Worm (Caenorhabditis elegans) whole organism, L4 larva: Measurements from ENCODE around the gene srh-73.
A peak's percentile ranks its signal among the peaks of the same experiment; 100 is the strongest.

ENCODE experiments used
- F26F4.8 ChIP-seq: fragments of 200-800 bp; sonication (Bioruptor generic); conservative IDR thresholded peaks from 2 replicates; pipeline ENCODE4 v1.3.6; 2022; ENCODE audit warnings: missing genetic modification characterization, missing compliant biosample characterization
- F44E2.7 ChIP-seq: fragments of 200-800 bp; sonication (Bioruptor generic); IDR thresholded peaks from 2 replicates; pipeline ENCODE4 v2.1.2; 2022; ENCODE audit warnings: missing genetic modification characterization, missing compliant biosample characterization
- F49E8.2 ChIP-seq: sonication (generic microtip); optimal IDR thresholded peaks from 2 replicates; lab custom pipeline; 2016; ENCODE audit warnings: missing compliant biosample characterization, mild to moderate bottlenecking, missing genetic modification characterization, borderline replicate concordance
- Y105C5A.15 ChIP-seq: fragments of 200-800 bp; sonication (Bioruptor generic); IDR thresholded peaks from 2 replicates; pipeline ENCODE4 v1.3.6; 2022; ENCODE audit warnings: missing genetic modification characterization, missing compliant biosample characterization
- Y48G9A.11 ChIP-seq: fragments of 200-800 bp; sonication (Bioruptor generic); IDR thresholded peaks from 2 replicates; pipeline ENCODE4 v1.3.6; 2022; ENCODE audit warnings: missing genetic modification reagents, missing genetic modification characterization, missing compliant biosample characterization
- aha-1 ChIP-seq: fragments of 150-350 bp; peaks from one replicate; lab custom pipeline; 2014; ENCODE audit warnings: missing biosample characterization, missing genetic modification characterization
- ama-1 ChIP-seq: fragments of 150-350 bp; optimal IDR thresholded peaks from 2 replicates; lab custom pipeline; 2014; ENCODE audit warnings: inconsistent platforms, mixed read lengths
- ceh-44 ChIP-seq: fragments of 200-800 bp; sonication (Bioruptor generic); IDR thresholded peaks from 2 replicates; pipeline ENCODE4 v1.3.6; 2022; ENCODE audit warnings: missing genetic modification reagents, missing genetic modification characterization, missing compliant biosample characterization
- ceh-62 ChIP-seq: sonication (generic microtip); optimal IDR thresholded peaks from 2 replicates; lab custom pipeline; 2017; ENCODE audit warnings: missing biosample characterization, missing genetic modification characterization
- ces-1 ChIP-seq: fragments of 150-350 bp; sonication (generic microtip); optimal IDR thresholded peaks from 4 replicates; lab custom pipeline; 2014; ENCODE audit warnings: missing biosample characterization, missing genetic modification reagents, missing genetic modification characterization
- daf-12 ChIP-seq: fragments of 150-350 bp; optimal IDR thresholded peaks from 2 replicates; lab custom pipeline; 2014; ENCODE audit warnings: missing biosample characterization, missing genetic modification reagents, missing genetic modification characterization
- daf-16 ChIP-seq, 3 experiments: sonication (generic microtip); optimal IDR thresholded peaks; 2 replicates each; lab custom pipeline; 2016 to 2017; ENCODE audit warnings: missing genetic modification characterization in 3 of 3, missing genetic modification reagents in 3 of 3, mild to moderate bottlenecking in 2 of 3, missing compliant biosample characterization in 2 of 3, missing biosample characterization in 1 of 3, moderate library complexity in 1 of 3
- daf-8 ChIP-seq: fragments of 200-800 bp; sonication (Bioruptor generic); IDR thresholded peaks from 2 replicates; pipeline ENCODE4 v1.3.6; 2022; ENCODE audit warnings: missing genetic modification characterization, missing compliant biosample characterization
- dmd-6 ChIP-seq: fragments of 200-800 bp; sonication (Bioruptor generic); IDR thresholded peaks from 2 replicates; pipeline ENCODE4 v1.3.6; 2022; ENCODE audit warnings: missing genetic modification reagents, missing genetic modification characterization, missing compliant biosample characterization
- dmd-8 ChIP-seq: fragments of 200-800 bp; sonication (Bioruptor generic); IDR thresholded peaks from 2 replicates; pipeline ENCODE4 v1.3.6; 2022; ENCODE audit warnings: missing genetic modification characterization, missing compliant biosample characterization
- dpl-1 ChIP-seq: fragments of 150-350 bp; optimal IDR thresholded peaks from 2 replicates; lab custom pipeline; 2014; ENCODE audit warnings: missing biosample characterization, missing genetic modification reagents, missing genetic modification characterization
- egl-27 ChIP-seq: sonication (generic microtip); optimal IDR thresholded peaks from 3 replicates; lab custom pipeline; 2017; ENCODE audit warnings: missing biosample characterization, missing genetic modification reagents, missing genetic modification characterization
- egl-43 ChIP-seq: fragments of 200-800 bp; sonication (Bioruptor generic); IDR thresholded peaks from 2 replicates; pipeline ENCODE4 v1.3.6; 2022; ENCODE audit warnings: missing genetic modification reagents, missing genetic modification characterization, missing compliant biosample characterization
- fkh-10 ChIP-seq: fragments of 150-350 bp; optimal IDR thresholded peaks from 2 replicates; lab custom pipeline; 2014; ENCODE audit warnings: missing biosample characterization, missing genetic modification reagents, missing genetic modification characterization
- gei-8 ChIP-seq: fragments of 200-800 bp; sonication (Bioruptor generic); optimal IDR thresholded peaks from 2 replicates; lab custom pipeline; 2018; ENCODE audit warnings: mild to moderate bottlenecking, missing genetic modification characterization, missing compliant biosample characterization
- hlh-11 ChIP-seq: fragments of 200-800 bp; sonication (Bioruptor generic); optimal IDR thresholded peaks from 2 replicates; lab custom pipeline; 2018; ENCODE audit warnings: mild to moderate bottlenecking, missing genetic modification characterization, missing compliant biosample characterization
- hlh-30 ChIP-seq: sonication (generic microtip); optimal IDR thresholded peaks from 2 replicates; lab custom pipeline; 2017; ENCODE audit warnings: antibody characterized with exemption, mild to moderate bottlenecking, missing genetic modification characterization, missing compliant biosample characterization; ENCODE audit not compliant: insufficient read depth
- lin-1 ChIP-seq: fragments of 200-800 bp; sonication (Bioruptor generic); IDR thresholded peaks from 2 replicates; pipeline ENCODE4 v1.3.6; 2022; ENCODE audit warnings: missing genetic modification reagents, missing genetic modification characterization, missing compliant biosample characterization
- lin-29 ChIP-seq: fragments of 200-800 bp; sonication (Bioruptor generic); IDR thresholded peaks from 2 replicates; pipeline ENCODE4 v1.3.6; 2022; ENCODE audit warnings: missing genetic modification reagents, missing genetic modification characterization, missing compliant biosample characterization
- lin-39 ChIP-seq: fragments of 150-350 bp; optimal IDR thresholded peaks from 2 replicates; lab custom pipeline; 2014; ENCODE audit warnings: missing biosample characterization, missing genetic modification reagents, missing genetic modification characterization
- lir-3 ChIP-seq: sonication (generic microtip); optimal IDR thresholded peaks from 2 replicates; lab custom pipeline; 2016; ENCODE audit warnings: mild to moderate bottlenecking, missing genetic modification characterization, missing compliant biosample characterization
- lsy-2 ChIP-seq, 2 experiments: fragments of 150-350 bp in 1 of 2; sonication (generic microtip) in 1 of 2; optimal IDR thresholded peaks; 2 replicates each; lab custom pipeline; 2014 to 2017; ENCODE audit warnings: missing biosample characterization in 2 of 2, missing genetic modification characterization in 2 of 2
- madf-9 ChIP-seq: fragments of 200-800 bp; sonication (Bioruptor generic); conservative IDR thresholded peaks from 2 replicates; pipeline ENCODE4 v1.3.6; 2022; ENCODE audit warnings: missing genetic modification reagents, missing genetic modification characterization, missing compliant biosample characterization
- mdt-29 ChIP-seq: fragments of 200-800 bp; sonication (Bioruptor generic); IDR thresholded peaks from 2 replicates; pipeline ENCODE4 v1.3.6; 2022; ENCODE audit warnings: missing genetic modification reagents, missing genetic modification characterization, missing compliant biosample characterization
- mep-1 ChIP-seq: fragments of 150-350 bp; sonication (generic microtip); optimal IDR thresholded peaks from 3 replicates; lab custom pipeline; 2014; ENCODE audit warnings: missing biosample characterization, missing genetic modification characterization
- mes-2 ChIP-seq: sonication (generic microtip); optimal IDR thresholded peaks from 2 replicates; lab custom pipeline; 2016; ENCODE audit warnings: missing genotype, mild to moderate bottlenecking, missing genetic modification characterization, missing compliant biosample characterization; ENCODE audit not compliant: poor library complexity, severe bottlenecking
- nhr-10 ChIP-seq: fragments of 150-350 bp; optimal IDR thresholded peaks from 2 replicates; lab custom pipeline; 2014; ENCODE audit warnings: missing biosample characterization, missing genetic modification characterization
- nhr-102 ChIP-seq: sonication (generic microtip); optimal IDR thresholded peaks from 2 replicates; lab custom pipeline; 2016; ENCODE audit warnings: mild to moderate bottlenecking, missing genetic modification characterization, moderate library complexity, missing compliant biosample characterization
- nhr-11 ChIP-seq: fragments of 150-350 bp; optimal IDR thresholded peaks from 2 replicates; lab custom pipeline; 2014; ENCODE audit warnings: missing biosample characterization, missing genetic modification characterization
- nhr-25 ChIP-seq: sonication (generic microtip); optimal IDR thresholded peaks from 2 replicates; lab custom pipeline; 2017; ENCODE audit warnings: missing genetic modification characterization, mild to moderate bottlenecking, missing compliant biosample characterization, antibody characterized with exemption, moderate library complexity, borderline replicate concordance; ENCODE audit not compliant: insufficient read depth
- nhr-76 ChIP-seq: fragments of 150-350 bp; optimal IDR thresholded peaks from 2 replicates; lab custom pipeline; 2014; ENCODE audit warnings: missing biosample characterization, missing genetic modification characterization
- nhr-77 ChIP-seq: fragments of 150-350 bp; optimal IDR thresholded peaks from 2 replicates; lab custom pipeline; 2014; ENCODE audit warnings: missing biosample characterization, missing genetic modification characterization
- pha-4 ChIP-seq, 2 experiments: fragments of 150-350 bp in 1 of 2; fragments of 200-800 bp in 1 of 2; sonication (Bioruptor generic) in 1 of 2; IDR thresholded peaks in 1 of 2; optimal IDR thresholded peaks in 1 of 2; 2 replicates each; pipeline versions ENCODE4 v1.3.6 to Lab custom; 2014 to 2022; ENCODE audit warnings: missing genetic modification characterization in 2 of 2, missing genetic modification reagents in 2 of 2, missing biosample characterization in 1 of 2, missing compliant biosample characterization in 1 of 2
- php-3 ChIP-seq: fragments of 200-800 bp; sonication (Bioruptor generic); IDR thresholded peaks from 2 replicates; pipeline ENCODE4 v1.3.6; 2022; ENCODE audit warnings: missing genetic modification reagents, missing genetic modification characterization, missing compliant biosample characterization
- saeg-2 ChIP-seq: fragments of 200-800 bp; sonication (Bioruptor generic); IDR thresholded peaks from 2 replicates; pipeline ENCODE4 v1.3.6; 2022; ENCODE audit warnings: missing genetic modification reagents, missing genetic modification characterization, missing compliant biosample characterization
- set-16 ChIP-seq: fragments of 200-800 bp; sonication (Bioruptor generic); IDR thresholded peaks from 2 replicates; pipeline ENCODE4 v1.3.6; 2022; ENCODE audit warnings: missing genetic modification reagents, missing genetic modification characterization, missing compliant biosample characterization
- snpc-4 ChIP-seq: fragments of 150-350 bp; optimal IDR thresholded peaks from 2 replicates; lab custom pipeline; 2014; ENCODE audit warnings: missing biosample characterization, missing genetic modification characterization
- spr-1 ChIP-seq: sonication (generic microtip); optimal IDR thresholded peaks from 2 replicates; lab custom pipeline; 2016; ENCODE audit warnings: mild to moderate bottlenecking, missing genetic modification characterization, missing compliant biosample characterization
- tra-1 ChIP-seq: fragments of 200-800 bp; sonication (Bioruptor generic); IDR thresholded peaks from 2 replicates; pipeline ENCODE4 v1.3.6; 2022; ENCODE audit warnings: missing genetic modification reagents, missing genetic modification characterization, missing compliant biosample characterization
- unc-130 ChIP-seq: sonication (generic microtip); optimal IDR thresholded peaks from 2 replicates; lab custom pipeline; 2016; ENCODE audit warnings: missing genetic modification reagents, missing genetic modification characterization, missing compliant biosample characterization
- unc-39 ChIP-seq: sonication (generic microtip); optimal IDR thresholded peaks from 2 replicates; lab custom pipeline; 2017; ENCODE audit warnings: missing biosample characterization, missing genetic modification characterization
- zag-1 ChIP-seq: fragments of 150-350 bp; optimal IDR thresholded peaks from 2 replicates; lab custom pipeline; 2014; ENCODE audit warnings: missing biosample characterization, missing genetic modification characterization
- zfp-3 ChIP-seq: fragments of 200-800 bp; sonication (Bioruptor generic); conservative IDR thresholded peaks from 2 replicates; pipeline ENCODE4 v1.3.6; 2022; ENCODE audit warnings: missing genetic modification reagents, missing genetic modification characterization, missing compliant biosample characterization
- ztf-7 ChIP-seq: fragments of 150-350 bp; optimal IDR thresholded peaks from 2 replicates; lab custom pipeline; 2014; ENCODE audit warnings: missing biosample characterization, missing genetic modification characterization

The srh-73 gene

ce11 chrII:12494556-12495131 lies 17.3 kb upstream of the srh-73 start, which contains the start of gene col-85 (continued):
- TF ChIP-seq hlh-30 (tag; lab: Kevin White, UChicago) (peak; percentile 65), zag-1 (tag; lab: Kevin White, UChicago) (no peak), nhr-77 (peak; percentile 60), lin-39 (no peak), madf-9 (GFP tag; lab: Robert Waterston, UW) (peak; percentile 87), saeg-2 (GFP tag; lab: Robert Waterston, UW) (peak; percentile 57; the same call in 1 of the 2 replicates), nhr-25 (tag; lab: Kevin White, UChicago) (no peak), daf-12 (tag; lab: Kevin White, UChicago) (no peak), ceh-44 (GFP tag; lab: Robert Waterston, UW) (peak; percentile 92), dmd-8 (GFP tag; lab: Robert Waterston, UW) (peak; percentile 95), Y105C5A.15 (peak; percentile 90; the same call in 1 of the 2 replicates), aha-1 (tag; lab: Kevin White, UChicago) (peak; percentile 94), lin-1 (GFP tag; lab: Robert Waterston, UW) (peak; percentile 89), egl-43 (peak; percentile 98), php-3 (GFP tag; lab: Robert Waterston, UW) (peak; percentile 84), nhr-102 (tag; lab: Kevin White, UChicago) (peak; percentile 75), mes-2 (tag; lab: Kevin White, UChicago) (peak; percentile 83), nhr-11 (tag; lab: Kevin White, UChicago) (peak; percentile 56), Y48G9A.11 (GFP tag; lab: Robert Waterston, UW) (peak; percentile 87), gei-8 (peak; percentile 76), F49E8.2 (tag; lab: Kevin White, UChicago) (peak; percentile 49), nhr-10 (tag; lab: Kevin White, UChicago) (no peak), unc-130 (GFP tag; lab: Kevin White, UChicago) (peak; percentile 63), ceh-62 (tag; lab: Kevin White, UChicago) (no peak), daf-8 (0 out of 2 replicates have a peak, but pooled peaks have one; percentile 71), zfp-3 (peak; percentile 73), dpl-1 (GFP tag; lab: Kevin White, UChicago) (peak; percentile 59), egl-27 (tag; lab: Kevin White, UChicago) (no peak), set-16 (GFP tag; lab: Robert Waterston, UW) (no peak), nhr-76 (tag; lab: Kevin White, UChicago) (no peak), spr-1 (tag; lab: Kevin White, UChicago) (peak; percentile 79), F44E2.7 (GFP tag; lab: Robert Waterston, UW) (peak; percentile 80; the same call in 1 of the 2 replicates), lir-3 (peak; percentile 62), ztf-7 (tag; lab: Kevin White, UChicago) (peak; percentile 71), lsy-2 (tag; optimal IDR thresholded peaks at IDR 0.05; lab: Kevin White, UChicago) (no peak), pha-4 (GFP tag; IDR thresholded peaks at IDR 0.05; lab: Robert Waterston, UW) (peak; percentile 95), pha-4 (tag; optimal IDR thresholded peaks at IDR 0.05; lab: Kevin White, UChicago) (no peak), dmd-6 (peak; percentile 79), ama-1 (lab: Kevin White, UChicago) (no peak), mep-1 (tag; lab: Kevin White, UChicago) (no peak), unc-39 (tag; lab: Kevin White, UChicago) (no peak), tra-1 (GFP tag; lab: Robert Waterston, UW) (peak; percentile 94), daf-16 (GFP tag; optimal IDR thresholded peaks at IDR 0.05; lab: Kevin White, UChicago) (peak; percentile 14 to 86), daf-16 (tag; optimal IDR thresholded peaks at IDR 0.05; lab: Kevin White, UChicago) (peak; percentile 57), lin-29 (peak; percentile 75), F26F4.8 (GFP tag; lab: Robert Waterston, UW) (peak; percentile 92), ces-1 (GFP tag; lab: Kevin White, UChicago) (no peak), fkh-10 (GFP tag; lab: Kevin White, UChicago) (peak; percentile 30), snpc-4 (peak; percentile 71), mdt-29 (GFP tag; lab: Robert Waterston, UW) (peak; percentile 79), hlh-11 (tag; lab: Kevin White, UChicago) (peak; percentile 66)
